Fruit fly (Drosophila melanogaster) whole organism, embryonic: ENCODE data around the gene CG14515.

Experiments used
- ATbp ChIP-seq: fragments of 200-800 bp; sonication (Bioruptor generic); optimal IDR thresholded peaks from 2 replicates; lab custom pipeline; 2017; ENCODE audit warnings: missing biosample characterization, mild to moderate bottlenecking, missing genetic modification characterization, missing genetic modification reagents
- CG10543 ChIP-seq: fragments of 200-800 bp; sonication (Bioruptor generic); optimal IDR thresholded peaks from 3 replicates; lab custom pipeline; 2017; ENCODE audit warnings: missing biosample characterization, mild to moderate bottlenecking, missing genetic modification characterization, moderate library complexity
- CG11398 ChIP-seq: fragments of 200-800 bp; sonication (Bioruptor generic); optimal IDR thresholded peaks from 2 replicates; lab custom pipeline; 2016; ENCODE audit warnings: missing biosample characterization, missing genetic modification characterization
- CG13624 ChIP-seq: fragments of 200-800 bp; sonication (Bioruptor generic); optimal IDR thresholded peaks from 2 replicates; lab custom pipeline; 2016; ENCODE audit warnings: missing biosample characterization, missing genetic modification characterization
- CG14441 ChIP-seq: fragments of 200-800 bp; sonication (Bioruptor generic); IDR thresholded peaks from 2 replicates; pipeline ENCODE4 v1.3.6; 2022; ENCODE audit warnings: missing biosample characterization, missing genetic modification characterization
- CG14667 ChIP-seq: fragments of 200-800 bp; sonication (Bioruptor generic); IDR thresholded peaks from 2 replicates; pipeline ENCODE4 v1.3.6; 2022; ENCODE audit warnings: missing biosample characterization, missing genetic modification characterization
- CG15011 ChIP-seq: fragments of 200-800 bp; sonication (Bioruptor generic); optimal IDR thresholded peaks from 3 replicates; lab custom pipeline; 2018; ENCODE audit warnings: missing biosample characterization, mild to moderate bottlenecking, missing genetic modification characterization
- CG17385 ChIP-seq: fragments of 200-800 bp; sonication (Bioruptor generic); optimal IDR thresholded peaks from 3 replicates; lab custom pipeline; 2018; ENCODE audit warnings: missing biosample characterization, mild to moderate bottlenecking, missing genetic modification characterization
- CG18262 ChIP-seq: fragments of 200-800 bp; optimal IDR thresholded peaks from 3 replicates; lab custom pipeline; 2019; ENCODE audit warnings: missing biosample characterization, mild to moderate bottlenecking, missing genetic modification characterization, moderate library complexity
- CG2889 ChIP-seq: fragments of 200-800 bp; sonication (Bioruptor generic); IDR thresholded peaks from 3 replicates; pipeline ENCODE4 v1.3.6; 2022; ENCODE audit warnings: missing biosample characterization, missing genetic modification characterization
- CG30403 ChIP-seq: fragments of 200-800 bp; sonication (Bioruptor generic); optimal IDR thresholded peaks from 3 replicates; lab custom pipeline; 2016; ENCODE audit warnings: missing biosample characterization, missing genetic modification characterization
- CG31224 ChIP-seq: fragments of 200-800 bp; sonication (Bioruptor generic); IDR thresholded peaks from 2 replicates; pipeline ENCODE4 v1.3.6; 2022; ENCODE audit warnings: missing biosample characterization, missing genetic modification characterization
- CG34224 ChIP-seq: fragments of 200-800 bp; sonication (Bioruptor generic); IDR thresholded peaks from 3 replicates; pipeline ENCODE4 v1.3.6; 2022; ENCODE audit warnings: missing biosample characterization, missing genetic modification characterization; ENCODE audit not compliant: partially characterized antibody
- CG6854 ChIP-seq: fragments of 200-800 bp; sonication (Bioruptor generic); optimal IDR thresholded peaks from 3 replicates; lab custom pipeline; 2017; ENCODE audit warnings: missing biosample characterization, mild to moderate bottlenecking, missing genetic modification characterization
- CG7357 ChIP-seq: fragments of 200-800 bp; sonication (Bioruptor generic); IDR thresholded peaks from 3 replicates; pipeline ENCODE4 v1.3.6; 2022; ENCODE audit warnings: missing biosample characterization, missing genetic modification characterization
- CG7372 ChIP-seq: fragments of 200-800 bp; sonication (Bioruptor generic); IDR thresholded peaks from 2 replicates; pipeline ENCODE4 v1.3.6; 2022; ENCODE audit warnings: missing biosample characterization, missing genetic modification characterization
- CG7839 ChIP-seq: fragments of 200-800 bp; sonication (Bioruptor generic); optimal IDR thresholded peaks from 3 replicates; lab custom pipeline; 2018; ENCODE audit warnings: missing biosample characterization, mild to moderate bottlenecking, missing genetic modification characterization, moderate library complexity
- CG9817 ChIP-seq: fragments of 200-800 bp; sonication (Bioruptor generic); optimal IDR thresholded peaks from 2 replicates; lab custom pipeline; 2018; ENCODE audit warnings: missing biosample characterization, mild to moderate bottlenecking, missing genetic modification characterization, moderate library complexity
- CG9876 ChIP-seq: fragments of 200-800 bp; sonication (Bioruptor generic); optimal IDR thresholded peaks from 2 replicates; lab custom pipeline; 2016; ENCODE audit warnings: missing biosample characterization, missing genetic modification characterization
- CHES-1-like ChIP-seq: fragments of 200-800 bp; sonication (Bioruptor generic); optimal IDR thresholded peaks from 2 replicates; lab custom pipeline; 2016; ENCODE audit warnings: missing biosample characterization, missing genetic modification characterization
- CkIIα-i1 ChIP-seq: fragments of 200-800 bp; sonication (Bioruptor generic); IDR thresholded peaks from 2 replicates; pipeline ENCODE4 v1.3.6; 2022; ENCODE audit warnings: missing biosample characterization, missing genetic modification characterization
- Dbx ChIP-seq: fragments of 200-800 bp; sonication (Bioruptor generic); IDR thresholded peaks from 3 replicates; pipeline ENCODE4 v1.3.6; 2022; ENCODE audit warnings: missing biosample characterization, missing genetic modification characterization
- Dek ChIP-seq: fragments of 200-800 bp; sonication (Bioruptor generic); optimal IDR thresholded peaks from 3 replicates; lab custom pipeline; 2019; ENCODE audit warnings: missing biosample characterization, mild to moderate bottlenecking, missing genetic modification characterization, moderate library complexity
- E2f2 ChIP-seq: fragments of 200-800 bp; sonication (Bioruptor generic); IDR thresholded peaks from 2 replicates; pipeline ENCODE4 v1.3.6; 2022; ENCODE audit warnings: missing biosample characterization, missing genetic modification characterization
- Fer2 ChIP-seq: fragments of 200-800 bp; sonication (Bioruptor generic); optimal IDR thresholded peaks from 2 replicates; lab custom pipeline; 2018; ENCODE audit warnings: missing biosample characterization, mild to moderate bottlenecking, missing genetic modification characterization, moderate library complexity
- HLHmδ ChIP-seq: fragments of 200-800 bp; sonication (Bioruptor generic); optimal IDR thresholded peaks from 2 replicates; lab custom pipeline; 2018; ENCODE audit warnings: missing biosample characterization, mild to moderate bottlenecking, missing genetic modification characterization, moderate library complexity
- Hr78 ChIP-seq, 2 experiments: fragments of 200-800 bp in 1 of 2; fragments of >200 bp in 1 of 2; sonication (Bioruptor generic) in 1 of 2; optimal IDR thresholded peaks; 2 replicates each; lab custom pipeline; 2017 to 2019; ENCODE audit warnings: missing biosample characterization in 2 of 2, missing genetic modification characterization in 2 of 2, mild to moderate bottlenecking in 1 of 2, moderate library complexity in 1 of 2
- Kr ChIP-seq: fragments of 200-800 bp; sonication (Bioruptor generic); optimal IDR thresholded peaks from 2 replicates; lab custom pipeline; 2017; ENCODE audit warnings: missing biosample characterization, mild to moderate bottlenecking, missing genetic modification characterization
- Max ChIP-seq: fragments of 200-800 bp; sonication (Bioruptor generic); optimal IDR thresholded peaks from 2 replicates; lab custom pipeline; 2016; ENCODE audit warnings: missing biosample characterization, mild to moderate bottlenecking, missing genetic modification characterization
- Poxn ChIP-seq: fragments of 200-800 bp; sonication (Bioruptor generic); IDR thresholded peaks from 2 replicates; pipeline ENCODE4 v1.3.6; 2022; ENCODE audit warnings: missing biosample characterization, missing genetic modification characterization
- Ptx1 ChIP-seq: fragments of 200-800 bp; sonication (Bioruptor generic); IDR thresholded peaks from 2 replicates; pipeline ENCODE4 v1.3.6; 2022; ENCODE audit warnings: missing biosample characterization, missing genetic modification characterization
- Scr ChIP-seq: fragments of 200-800 bp; sonication (Bioruptor generic); IDR thresholded peaks from 2 replicates; pipeline ENCODE4 v1.3.6; 2022; ENCODE audit warnings: missing biosample characterization, missing genetic modification characterization; ENCODE audit not compliant: partially characterized antibody
- Six4 ChIP-seq: fragments of 200-800 bp; sonication (Bioruptor generic); optimal IDR thresholded peaks from 2 replicates; lab custom pipeline; 2016; ENCODE audit warnings: missing biosample characterization, missing genetic modification characterization
- Sox100B ChIP-seq: fragments of 200-800 bp; sonication (Bioruptor generic); optimal IDR thresholded peaks from 3 replicates; lab custom pipeline; 2018; ENCODE audit warnings: missing biosample characterization, mild to moderate bottlenecking, missing genetic modification characterization
- Stat92E ChIP-seq, 3 experiments: fragments of >200 bp in 2 of 3; fragments of 200-800 bp in 1 of 3; sonication (Bioruptor generic) in 1 of 3; optimal IDR thresholded peaks; 2 replicates each; lab custom pipeline; 2017 to 2019; ENCODE audit warnings: missing biosample characterization in 3 of 3, missing genetic modification characterization in 3 of 3, mild to moderate bottlenecking in 1 of 3, moderate library complexity in 1 of 3
- Xrp1 ChIP-seq: fragments of 200-800 bp; sonication (Bioruptor generic); IDR thresholded peaks from 2 replicates; pipeline ENCODE4 v1.3.6; 2022; ENCODE audit warnings: missing biosample characterization, missing genetic modification characterization
- crp ChIP-seq, 2 experiments: fragments of 200-800 bp; sonication (Bioruptor generic); optimal IDR thresholded peaks; 2 replicates in 1 of 2; 3 replicates in 1 of 2; lab custom pipeline; 2017; ENCODE audit warnings: missing biosample characterization in 2 of 2, missing genetic modification characterization in 2 of 2, mild to moderate bottlenecking in 1 of 2, moderate library complexity in 1 of 2
- dysf ChIP-seq: fragments of 200-800 bp; sonication (Bioruptor generic); IDR thresholded peaks from 3 replicates; pipeline ENCODE4 v1.3.6; 2022; ENCODE audit warnings: missing biosample characterization, missing genetic modification characterization
- ems ChIP-seq: fragments of 200-800 bp; sonication (Bioruptor generic); optimal IDR thresholded peaks from 3 replicates; lab custom pipeline; 2016; ENCODE audit warnings: missing biosample characterization, missing genetic modification characterization
- h ChIP-seq: fragments of >200 bp; optimal IDR thresholded peaks from 2 replicates; lab custom pipeline; 2017
- ind ChIP-seq: fragments of 200-800 bp; sonication (Bioruptor generic); optimal IDR thresholded peaks from 3 replicates; lab custom pipeline; 2016; ENCODE audit warnings: missing biosample characterization, missing genetic modification characterization
- lab ChIP-seq: fragments of 200-800 bp; sonication (Bioruptor generic); optimal IDR thresholded peaks from 3 replicates; lab custom pipeline; 2017; ENCODE audit warnings: missing biosample characterization, missing genetic modification characterization, mild to moderate bottlenecking, moderate library complexity, missing genetic modification reagents
- nau ChIP-seq: fragments of 200-800 bp; sonication (Bioruptor generic); optimal IDR thresholded peaks from 3 replicates; lab custom pipeline; 2017; ENCODE audit warnings: missing biosample characterization, mild to moderate bottlenecking, missing genetic modification characterization, missing genetic modification reagents
- onecut ChIP-seq: fragments of 200-800 bp; sonication (Bioruptor generic); IDR thresholded peaks from 2 replicates; pipeline ENCODE4 v1.3.6; 2022; ENCODE audit warnings: missing biosample characterization, missing genetic modification characterization
- org-1 ChIP-seq: fragments of 200-800 bp; sonication (Bioruptor generic); optimal IDR thresholded peaks from 2 replicates; lab custom pipeline; 2017; ENCODE audit warnings: missing biosample characterization, missing genetic modification characterization
- ro ChIP-seq: fragments of 200-800 bp; sonication (Bioruptor generic); IDR thresholded peaks from 2 replicates; pipeline ENCODE4 v1.3.6; 2022; ENCODE audit warnings: missing biosample characterization, missing genetic modification characterization
- sob ChIP-seq: fragments of 200-800 bp; sonication (Bioruptor generic); IDR thresholded peaks from 2 replicates; pipeline ENCODE4 v1.3.6; 2022; ENCODE audit warnings: missing biosample characterization, missing genetic modification characterization
- ttk ChIP-seq: fragments of 200-800 bp; sonication (Bioruptor generic); IDR thresholded peaks from 2 replicates; pipeline ENCODE4 v2.1.2; 2022; ENCODE audit warnings: missing biosample characterization, missing genetic modification characterization
- vnd ChIP-seq: fragments of 200-800 bp; sonication (Bioruptor generic); IDR thresholded peaks from 3 replicates; pipeline ENCODE4 v1.3.6; 2022; ENCODE audit warnings: missing biosample characterization, missing genetic modification characterization; ENCODE audit not compliant: partially characterized antibody
- yki ChIP-seq: fragments of >200 bp; optimal IDR thresholded peaks from 3 replicates; lab custom pipeline; 2018
- zfh1 ChIP-seq: fragments of 200-800 bp; sonication (Bioruptor generic); IDR thresholded peaks from 3 replicates; pipeline ENCODE4 v1.3.6; 2022; ENCODE audit warnings: missing biosample characterization, missing genetic modification characterization

The CG14515 gene

DNA sequence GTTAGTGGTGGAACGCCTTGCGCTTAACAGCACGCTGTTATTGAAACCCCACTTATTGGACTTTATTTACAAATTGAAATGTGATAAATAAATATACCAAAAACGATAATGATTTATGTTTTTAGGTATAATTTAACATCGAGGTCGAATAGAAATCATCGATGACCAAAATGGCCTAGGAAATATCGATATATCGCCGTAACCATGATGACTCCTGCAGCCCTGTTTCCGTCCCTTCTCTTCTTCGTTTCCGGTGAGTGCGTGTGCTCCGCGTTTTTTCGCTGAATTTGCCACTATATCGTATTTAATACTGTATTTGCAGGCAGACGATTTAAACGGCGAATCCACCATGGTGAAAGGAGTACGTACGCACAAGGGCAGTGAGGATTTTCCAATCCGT, 22.6 kb downstream of the CG14515 start, which contains the start of gene eEF1gamma (continued):
- TF ChIP-seq org-1 (GFP tag; lab: Kevin White, UChicago): peak; percentile 92
- TF ChIP-seq nau (GFP tag; lab: Kevin White, UChicago): peak; percentile 97
- TF ChIP-seq CG15011: peak; percentile 96
- TF ChIP-seq lab (GFP tag; lab: Kevin White, UChicago): peak; percentile 98
- peak; percentile 91 for TF ChIP-seq CG7839 (tag; lab: Kevin White, UChicago)
- TF ChIP-seq Dek (tag; lab: Kevin White, UChicago): peak; percentile 78
- TF ChIP-seq Hr78 (GFP tag; optimal IDR thresholded peaks at IDR 0.05; lab: Kevin White, UChicago): peak in 1 of 2 experiments; percentile 61
- peak; percentile 98 for TF ChIP-seq CG10543 (GFP tag; lab: Kevin White, UChicago)
- TF ChIP-seq Dbx (GFP tag; lab: Robert Waterston, UW): peak; percentile 96
- TF ChIP-seq Ptx1 (GFP tag; lab: Robert Waterston, UW): peak; percentile 91
- TF ChIP-seq HLHmδ (GFP tag; lab: Kevin White, UChicago): peak; percentile 99
- TF ChIP-seq CG34224 (GFP tag; lab: Robert Waterston, UW): peak; percentile 91
- TF ChIP-seq CG14667 (GFP tag; lab: Robert Waterston, UW): peak; percentile 83
- peak; percentile 88 for TF ChIP-seq CG7372 (GFP tag; lab: Robert Waterston, UW)
- TF ChIP-seq CG13624 (GFP tag; lab: Kevin White, UChicago): peak; percentile 97
- peak; percentile 96 for TF ChIP-seq CG9876
- peak; percentile 92 for TF ChIP-seq CG9817 (tag; lab: Kevin White, UChicago)
- TF ChIP-seq vnd (GFP tag; lab: Robert Waterston, UW): peak; percentile 91
- peak; percentile 67 for TF ChIP-seq Xrp1 (GFP tag; lab: Robert Waterston, UW)
- TF ChIP-seq CG14441: peak; percentile 92
- peak; percentile 97 for TF ChIP-seq sob (GFP tag; lab: Robert Waterston, UW)
- TF ChIP-seq zfh1 (GFP tag; lab: Robert Waterston, UW): peak; percentile 97
- peak; percentile 90 for TF ChIP-seq ems
- peak; percentile 96 for TF ChIP-seq onecut
- TF ChIP-seq Kr (GFP tag; lab: Kevin White, UChicago): peak; percentile 77
- peak; percentile 93 for TF ChIP-seq dysf
- peak; percentile 94 for TF ChIP-seq Scr (GFP tag; lab: Robert Waterston, UW)
- TF ChIP-seq CG11398 (GFP tag; lab: Kevin White, UChicago): peak; percentile 97
- peak; percentile 95 for TF ChIP-seq CG6854
- peak; percentile 95 for TF ChIP-seq CHES-1-like (GFP tag; lab: Kevin White, UChicago)
- TF ChIP-seq CkIIα-i1 (GFP tag; lab: Robert Waterston, UW): peak; percentile 73; the same call in 1 of the 2 replicates
- peak; percentile 96 for TF ChIP-seq ATbp (GFP tag; lab: Kevin White, UChicago)
- peak; percentile 96 for TF ChIP-seq CG17385 (GFP tag; lab: Kevin White, UChicago)
- TF ChIP-seq CG7357: peak; percentile 56; the same call in 2 of the 3 replicates
- peak; percentile 93 for TF ChIP-seq Fer2 (tag; lab: Kevin White, UChicago)
- peak; percentile 93 for TF ChIP-seq ttk (GFP tag; lab: Robert Waterston, UW)
- TF ChIP-seq Six4: peak; percentile 89
- peak; percentile 88 for TF ChIP-seq CG31224 (GFP tag; lab: Robert Waterston, UW)
- TF ChIP-seq CG30403 (GFP tag; lab: Kevin White, UChicago): peak; percentile 92
- peak; percentile 82 for TF ChIP-seq ind
- TF ChIP-seq Stat92E (GFP tag; optimal IDR thresholded peaks at IDR 0.05; lab: Kevin White, UChicago): peak in 1 of 3 experiments; percentile 71
- TF ChIP-seq crp (GFP tag; optimal IDR thresholded peaks at IDR 0.05; lab: Kevin White, UChicago): peak in 1 of 2 experiments; percentile 71
- TF ChIP-seq Sox100B (GFP tag; lab: Kevin White, UChicago): peak; percentile 96
- TF ChIP-seq h: no peak
- TF ChIP-seq CG2889 (GFP tag; lab: Robert Waterston, UW): peak; percentile 80
- TF ChIP-seq ro: peak; percentile 83
- peak; percentile 96 for TF ChIP-seq Max
- peak; percentile 69 for TF ChIP-seq Poxn (GFP tag; lab: Robert Waterston, UW)
- TF ChIP-seq CG18262 (tag; lab: Kevin White, UChicago): peak; percentile 88
- TF ChIP-seq E2f2 (GFP tag; lab: Robert Waterston, UW): peak; percentile 82
- no peak for TF ChIP-seq yki (lab: Kevin White, UChicago)
